Fruit fly (Drosophila melanogaster): ENCODE data around the gene Mnat9.

Gene Mnat9

dm6 chr3R:31609413-31610054, 6.4 kb downstream of the Mnat9 start (continued):
- peak in 1 of 2 experiments; percentile 38 for TF ChIP-seq foxo (GFP tag; optimal IDR thresholded peaks at IDR 0.05)

dm6 chr3R:31608438-31609188, 7.3 kb downstream of the Mnat9 start:
- TF ChIP-seq woc (GFP tag; optimal IDR thresholded peaks at IDR 0.05) (no peak), Sp1 (GFP tag; optimal IDR thresholded peaks at IDR 0.05) (no peak), Hnf4 (GFP tag; optimal IDR thresholded peaks at IDR 0.05) (peak; percentile 29), ey (GFP tag; optimal IDR thresholded peaks at IDR 0.05) (no peak), psq (GFP tag; optimal IDR thresholded peaks at IDR 0.05) (peak; percentile 61), Abd-B (GFP tag; optimal IDR thresholded peaks at IDR 0.05) (no peak), tai (GFP tag; optimal IDR thresholded peaks at IDR 0.05) (no peak), Mio (GFP tag; optimal IDR thresholded peaks at IDR 0.05) (no peak), usp (GFP tag; optimal IDR thresholded peaks at IDR 0.05) (no peak), foxo (GFP tag; optimal IDR thresholded peaks at IDR 0.05) (peak in 1 of 2 experiments; percentile 2), CG32264 (GFP tag; optimal IDR thresholded peaks at IDR 0.05) (no peak), dsf (GFP tag; optimal IDR thresholded peaks at IDR 0.05; ENCODE audit: borderline replicate concordance) (no peak), N (GFP tag; optimal IDR thresholded peaks at IDR 0.05) (peak; percentile 93), h (GFP tag; optimal IDR thresholded peaks at IDR 0.05) (peak; percentile 4), Dfd (GFP tag; optimal IDR thresholded peaks at IDR 0.05) (no peak), OdsH (GFP tag; optimal IDR thresholded peaks at IDR 0.05) (peak; percentile 31), rgr (GFP tag; optimal IDR thresholded peaks at IDR 0.05) (no peak), Dif (GFP tag; optimal IDR thresholded peaks at IDR 0.05; ENCODE audit: partially characterized antibody) (peak; percentile 21), CG9705 (GFP tag; optimal IDR thresholded peaks at IDR 0.05) (no peak), sv (GFP tag; optimal IDR thresholded peaks at IDR 0.05) (no peak), Vsx2 (GFP tag; optimal IDR thresholded peaks at IDR 0.05; ENCODE audit: partially characterized antibody) (no peak), jim (GFP tag; optimal IDR thresholded peaks at IDR 0.05) (no peak), CrebA (GFP tag; optimal IDR thresholded peaks at IDR 0.05; ENCODE audit: borderline replicate concordance) (no peak), dl (GFP tag; optimal IDR thresholded peaks at IDR 0.05; ENCODE audit: insufficient read depth in 1 of 2, partially characterized antibody in 2 of 2) (peak in 1 of 2 experiments; percentile 21), Hr83 (GFP tag; optimal IDR thresholded peaks at IDR 0.05; ENCODE audit: poor library complexity, severe bottlenecking) (peak; percentile 12), brk (GFP tag; optimal IDR thresholded peaks at IDR 0.05) (peak; percentile 49), Jra (GFP tag; optimal IDR thresholded peaks at IDR 0.05) (no peak), GATAd (GFP tag; optimal IDR thresholded peaks at IDR 0.05) (no peak), HLH106 (tag; optimal IDR thresholded peaks at IDR 0.05) (no peak), lola (GFP tag; optimal IDR thresholded peaks at IDR 0.05) (no peak), br (GFP tag; optimal IDR thresholded peaks at IDR 0.05) (peak; percentile 17), Rel (GFP tag; optimal IDR thresholded peaks at IDR 0.05) (no peak), Rel (tag; optimal IDR thresholded peaks at IDR 0.05) (peak; percentile 85), dmrt93B (GFP tag; optimal IDR thresholded peaks at IDR 0.05) (no peak), sage (GFP tag; optimal IDR thresholded peaks at IDR 0.05) (no peak), Myc (optimal IDR thresholded peaks at IDR 0.05) (no peak), Hr78 (GFP tag; optimal IDR thresholded peaks at IDR 0.05) (no peak), fru (GFP tag; optimal IDR thresholded peaks at IDR 0.05) (peak; percentile 33), pan (optimal IDR thresholded peaks at IDR 0.05) (no peak)
